Fruit fly (Drosophila melanogaster) whole organism, embryonic: ENCODE results near the gene Hexo2.

Experiments
- CG10209 ChIP-seq: fragments of 200-800 bp; sonication (Bioruptor generic); optimal IDR thresholded peaks from 3 replicates; lab custom pipeline; 2017; ENCODE audit warnings: missing biosample characterization, mild to moderate bottlenecking, missing genetic modification characterization, missing genetic modification reagents
- CG10366 ChIP-seq: fragments of 200-800 bp; sonication (Bioruptor generic); IDR thresholded peaks from 2 replicates; pipeline ENCODE4 v1.3.6; 2022; ENCODE audit warnings: missing biosample characterization, missing genetic modification characterization
- CG10959 ChIP-seq: fragments of 200-800 bp; sonication (Bioruptor generic); IDR thresholded peaks from 2 replicates; pipeline ENCODE4 v1.3.6; 2022; ENCODE audit warnings: missing biosample characterization, missing genetic modification characterization
- CG12744 ChIP-seq: fragments of 200-800 bp; sonication (Bioruptor generic); optimal IDR thresholded peaks from 2 replicates; lab custom pipeline; 2016; ENCODE audit warnings: missing biosample characterization, missing genetic modification characterization
- CG15696 ChIP-seq: fragments of 200-800 bp; sonication (Bioruptor generic); optimal IDR thresholded peaks from 2 replicates; lab custom pipeline; 2019; ENCODE audit warnings: missing biosample characterization, mild to moderate bottlenecking, missing genetic modification characterization, moderate library complexity
- CG16863 ChIP-seq: fragments of 200-800 bp; sonication (Bioruptor generic); optimal IDR thresholded peaks from 3 replicates; lab custom pipeline; 2016; ENCODE audit warnings: missing biosample characterization, missing genetic modification characterization
- CG30431 ChIP-seq: fragments of 200-800 bp; sonication (Bioruptor generic); optimal IDR thresholded peaks from 2 replicates; lab custom pipeline; 2017; ENCODE audit warnings: missing biosample characterization, missing genetic modification characterization
- CG33213 ChIP-seq: fragments of 200-800 bp; sonication (Bioruptor generic); optimal IDR thresholded peaks from 3 replicates; lab custom pipeline; 2016; ENCODE audit warnings: missing biosample characterization, missing genetic modification characterization
- CG33557 ChIP-seq: fragments of 200-800 bp; sonication (Bioruptor generic); optimal IDR thresholded peaks from 2 replicates; lab custom pipeline; 2019; ENCODE audit warnings: missing biosample characterization, mild to moderate bottlenecking, missing genetic modification characterization, moderate library complexity
- CG34224 ChIP-seq: fragments of 200-800 bp; sonication (Bioruptor generic); IDR thresholded peaks from 3 replicates; pipeline ENCODE4 v1.3.6; 2022; ENCODE audit warnings: missing biosample characterization, missing genetic modification characterization; ENCODE audit not compliant: partially characterized antibody
- CG4424 ChIP-seq: fragments of 200-800 bp; sonication (Bioruptor generic); optimal IDR thresholded peaks from 3 replicates; lab custom pipeline; 2016; ENCODE audit warnings: missing biosample characterization, missing genetic modification characterization
- CG6813 ChIP-seq: fragments of 200-800 bp; sonication (Bioruptor generic); optimal IDR thresholded peaks from 2 replicates; lab custom pipeline; 2017; ENCODE audit warnings: missing biosample characterization, missing genetic modification characterization, mild to moderate bottlenecking, moderate library complexity, missing genetic modification reagents
- CG7987 ChIP-seq: fragments of 200-800 bp; sonication (Bioruptor generic); optimal IDR thresholded peaks from 2 replicates; lab custom pipeline; 2018; ENCODE audit warnings: missing biosample characterization, mild to moderate bottlenecking, missing genetic modification characterization, moderate library complexity
- CG8089 ChIP-seq: fragments of 200-800 bp; sonication (Bioruptor generic); optimal IDR thresholded peaks from 3 replicates; lab custom pipeline; 2016; ENCODE audit warnings: missing biosample characterization, missing genetic modification characterization
- CG8765 ChIP-seq: fragments of 200-800 bp; sonication (Bioruptor generic); IDR thresholded peaks from 2 replicates; pipeline ENCODE4 v1.3.6; 2022; ENCODE audit warnings: missing biosample characterization, missing genetic modification characterization
- CG8924 ChIP-seq: fragments of 200-800 bp; optimal IDR thresholded peaks from 3 replicates; lab custom pipeline; 2019; ENCODE audit warnings: missing biosample characterization, mild to moderate bottlenecking, missing genetic modification characterization, moderate library complexity
- CG9609 ChIP-seq: fragments of 200-800 bp; sonication (Bioruptor generic); optimal IDR thresholded peaks from 3 replicates; lab custom pipeline; 2016; ENCODE audit warnings: missing biosample characterization, missing genetic modification characterization
- CG9727 ChIP-seq: fragments of 200-800 bp; sonication (Bioruptor generic); optimal IDR thresholded peaks from 3 replicates; lab custom pipeline; 2017; ENCODE audit warnings: missing biosample characterization, mild to moderate bottlenecking, missing genetic modification characterization
- D ChIP-seq, 2 experiments: fragments of 200-800 bp in 1 of 2; fragments of >200 bp in 1 of 2; sonication (Bioruptor generic) in 1 of 2; optimal IDR thresholded peaks; 2 replicates in 1 of 2; 3 replicates in 1 of 2; lab custom pipeline; 2017; ENCODE audit warnings: mild to moderate bottlenecking in 1 of 2, missing biosample characterization in 1 of 2, missing genetic modification characterization in 1 of 2, missing genetic modification reagents in 1 of 2
- Sin3A ChIP-seq: fragments of >200 bp; optimal IDR thresholded peaks from 2 replicates; lab custom pipeline; 2018
- Sox100B ChIP-seq: fragments of 200-800 bp; sonication (Bioruptor generic); optimal IDR thresholded peaks from 3 replicates; lab custom pipeline; 2018; ENCODE audit warnings: missing biosample characterization, mild to moderate bottlenecking, missing genetic modification characterization
- Sox102F ChIP-seq: fragments of 200-800 bp; sonication (Bioruptor generic); optimal IDR thresholded peaks from 2 replicates; lab custom pipeline; 2018; ENCODE audit warnings: missing biosample characterization, mild to moderate bottlenecking, missing genetic modification characterization, moderate library complexity
- Ssrp ChIP-seq: fragments of 200-800 bp; sonication (Bioruptor generic); optimal IDR thresholded peaks from 2 replicates; lab custom pipeline; 2018; ENCODE audit warnings: missing biosample characterization, mild to moderate bottlenecking, missing genetic modification characterization, moderate library complexity
- Xbp1 ChIP-seq: fragments of 200-800 bp; sonication (Bioruptor generic); optimal IDR thresholded peaks from 3 replicates; lab custom pipeline; 2016; ENCODE audit warnings: missing biosample characterization, mild to moderate bottlenecking, missing genetic modification characterization
- abd-A ChIP-seq: fragments of 200-800 bp; sonication (Bioruptor generic); optimal IDR thresholded peaks from 3 replicates; lab custom pipeline; 2019; ENCODE audit warnings: missing biosample characterization, mild to moderate bottlenecking, missing genetic modification characterization, moderate library complexity
- ara ChIP-seq: fragments of 200-800 bp; sonication (Bioruptor generic); IDR thresholded peaks from 2 replicates; pipeline ENCODE4 v1.3.6; 2022; ENCODE audit warnings: missing biosample characterization, missing genetic modification characterization
- crol ChIP-seq: fragments of 200-800 bp; sonication (Bioruptor generic); IDR thresholded peaks from 2 replicates; pipeline ENCODE4 v1.3.6; 2022; ENCODE audit warnings: missing biosample characterization, missing genetic modification characterization
- dan ChIP-seq: fragments of 200-800 bp; sonication (Bioruptor generic); IDR thresholded peaks from 2 replicates; pipeline ENCODE4 v1.3.6; 2022; ENCODE audit warnings: missing biosample characterization, missing genetic modification characterization
- fd64A ChIP-seq: fragments of 200-800 bp; sonication (Bioruptor generic); optimal IDR thresholded peaks from 3 replicates; lab custom pipeline; 2018; ENCODE audit warnings: missing biosample characterization, mild to moderate bottlenecking, missing genetic modification characterization
- ftz-f1 ChIP-seq: fragments of 200-800 bp; sonication (Bioruptor generic); optimal IDR thresholded peaks from 2 replicates; lab custom pipeline; 2016; ENCODE audit warnings: missing biosample characterization, missing genetic modification characterization
- hth ChIP-seq: fragments of >200 bp; optimal IDR thresholded peaks from 2 replicates; lab custom pipeline; 2017; ENCODE audit warnings: inconsistent platforms
- jigr1 ChIP-seq: fragments of 200-800 bp; sonication (Bioruptor generic); IDR thresholded peaks from 3 replicates; pipeline ENCODE4 v1.3.6; 2022; ENCODE audit warnings: missing biosample characterization, missing genetic modification characterization
- jumu ChIP-seq: fragments of 200-800 bp; sonication (Bioruptor generic); optimal IDR thresholded peaks from 3 replicates; lab custom pipeline; 2016; ENCODE audit warnings: missing biosample characterization, missing genetic modification characterization
- kah ChIP-seq: fragments of 200-800 bp; sonication (Bioruptor generic); optimal IDR thresholded peaks from 2 replicates; lab custom pipeline; 2018; ENCODE audit warnings: missing biosample characterization, mild to moderate bottlenecking, missing genetic modification characterization
- lab ChIP-seq: fragments of 200-800 bp; sonication (Bioruptor generic); optimal IDR thresholded peaks from 3 replicates; lab custom pipeline; 2017; ENCODE audit warnings: missing biosample characterization, missing genetic modification characterization, mild to moderate bottlenecking, moderate library complexity, missing genetic modification reagents
- lmd ChIP-seq: fragments of 200-800 bp; sonication (Bioruptor generic); IDR thresholded peaks from 2 replicates; pipeline ENCODE4 v1.3.6; 2022; ENCODE audit warnings: missing biosample characterization, missing genetic modification characterization
- lov ChIP-seq, 2 experiments: fragments of 200-800 bp in 1 of 2; fragments of >200 bp in 1 of 2; sonication (Bioruptor generic) in 1 of 2; IDR thresholded peaks in 1 of 2; optimal IDR thresholded peaks in 1 of 2; 2 replicates in 1 of 2; 3 replicates in 1 of 2; pipeline versions ENCODE4 v1.3.6 to Lab custom; 2017 to 2022; ENCODE audit warnings: missing biosample characterization in 1 of 2, missing genetic modification characterization in 1 of 2
- nerfin-2 ChIP-seq: fragments of 200-800 bp; sonication (Bioruptor generic); IDR thresholded peaks from 2 replicates; pipeline ENCODE4 v1.3.6; 2022; ENCODE audit warnings: missing biosample characterization, missing genetic modification characterization; ENCODE audit not compliant: partially characterized antibody
- oc ChIP-seq: fragments of 200-800 bp; sonication (Bioruptor generic); optimal IDR thresholded peaks from 2 replicates; lab custom pipeline; 2018; ENCODE audit warnings: missing biosample characterization, mild to moderate bottlenecking, missing genetic modification characterization, moderate library complexity
- org-1 ChIP-seq: fragments of 200-800 bp; sonication (Bioruptor generic); optimal IDR thresholded peaks from 2 replicates; lab custom pipeline; 2017; ENCODE audit warnings: missing biosample characterization, missing genetic modification characterization
- otp ChIP-seq: fragments of 200-800 bp; sonication (Bioruptor generic); IDR thresholded peaks from 3 replicates; pipeline ENCODE4, ENCODE4 v1.3.6; 2022; ENCODE audit warnings: missing biosample characterization, missing genetic modification characterization
- prd ChIP-seq, 3 experiments: fragments of >200 bp in 2 of 3; fragments of 200-800 bp in 1 of 3; sonication (Bioruptor generic) in 1 of 3; optimal IDR thresholded peaks in 2 of 3; IDR thresholded peaks in 1 of 3; 2 replicates in 2 of 3; 3 replicates in 1 of 3; pipeline versions ENCODE4 v1.3.6 to Lab custom; 2017 to 2022; ENCODE audit warnings: missing biosample characterization in 1 of 3, missing genetic modification characterization in 1 of 3
- pzg ChIP-seq: fragments of 200-800 bp; sonication (Bioruptor generic); optimal IDR thresholded peaks from 3 replicates; lab custom pipeline; 2018; ENCODE audit warnings: missing biosample characterization, mild to moderate bottlenecking, missing genetic modification characterization, moderate library complexity
- sqz ChIP-seq: fragments of 200-800 bp; sonication (Bioruptor generic); optimal IDR thresholded peaks from 3 replicates; lab custom pipeline; 2018; ENCODE audit warnings: missing biosample characterization, mild to moderate bottlenecking, missing genetic modification characterization
- tgo ChIP-seq: fragments of 200-800 bp; sonication (Bioruptor generic); IDR thresholded peaks from 3 replicates; pipeline ENCODE4 v1.3.6; 2022; ENCODE audit warnings: missing biosample characterization, missing genetic modification characterization
- tin ChIP-seq: fragments of 200-800 bp; sonication (Bioruptor generic); optimal IDR thresholded peaks from 3 replicates; lab custom pipeline; 2016; ENCODE audit warnings: missing biosample characterization, missing genetic modification characterization
- trem ChIP-seq: fragments of 200-800 bp; optimal IDR thresholded peaks from 3 replicates; lab custom pipeline; 2019; ENCODE audit warnings: missing biosample characterization, mild to moderate bottlenecking, missing genetic modification characterization, moderate library complexity

Gene Hexo2

dm6 chrX:8671348-8672298, 37.8 kb upstream of the Hexo2 start (continued):
- TF ChIP-seq CG10959 (GFP tag; lab: Robert Waterston, UW), result peak; percentile 74
- TF ChIP-seq CG33557 (GFP tag; lab: Kevin White, UChicago), result peak; percentile 67
- TF ChIP-seq CG10209 (GFP tag; lab: Kevin White, UChicago), result peak; percentile 27
- TF ChIP-seq CG16863 (GFP tag; lab: Kevin White, UChicago), result peak; percentile 40
- peak; percentile 81 for TF ChIP-seq ara (GFP tag; lab: Robert Waterston, UW)
- TF ChIP-seq kah (GFP tag; lab: Kevin White, UChicago), result no peak
- TF ChIP-seq CG8924, result peak; percentile 40
- TF ChIP-seq D (optimal IDR thresholded peaks at IDR 0.05; lab: Kevin White, UChicago), result no peak
- peak; percentile 45 for TF ChIP-seq D (GFP tag; optimal IDR thresholded peaks at IDR 0.05; lab: Kevin White, UChicago)
- peak; percentile 17 for TF ChIP-seq Xbp1 (GFP tag; lab: Kevin White, UChicago)
- TF ChIP-seq CG4424 (GFP tag; lab: Kevin White, UChicago), result peak; percentile 33
- no peak for TF ChIP-seq CG34224 (GFP tag; lab: Robert Waterston, UW)
- peak; percentile 10 for TF ChIP-seq Sox100B (GFP tag; lab: Kevin White, UChicago)
- peak; percentile 29 for TF ChIP-seq CG9609
- no peak for TF ChIP-seq pzg
- TF ChIP-seq oc (tag; lab: Kevin White, UChicago), result peak; percentile 93
- peak; percentile 12 for TF ChIP-seq CG8089 (GFP tag; lab: Kevin White, UChicago)
- no peak for TF ChIP-seq org-1 (GFP tag; lab: Kevin White, UChicago)
- TF ChIP-seq CG33213, result no peak
- peak; percentile 69 for TF ChIP-seq sqz (GFP tag; lab: Kevin White, UChicago)
- TF ChIP-seq Ssrp (tag; lab: Kevin White, UChicago), result peak; percentile 30
- TF ChIP-seq dan (GFP tag; lab: Robert Waterston, UW), result peak; percentile 55; the same call in 1 of the 2 replicates
- peak; percentile 61 for TF ChIP-seq CG9727 (GFP tag; lab: Kevin White, UChicago)
- peak; percentile 5 for TF ChIP-seq jumu (GFP tag; lab: Kevin White, UChicago)
- peak; percentile 14 for TF ChIP-seq trem (tag; lab: Kevin White, UChicago)
- no peak for TF ChIP-seq lab
- TF ChIP-seq CG7987 (GFP tag; lab: Kevin White, UChicago), result no peak
- peak; percentile 3 for TF ChIP-seq abd-A
- peak; percentile 75; the same call in 1 of the 2 replicates for TF ChIP-seq CG8765 (GFP tag; lab: Robert Waterston, UW)
- peak; percentile 85 for TF ChIP-seq otp (GFP tag; lab: Robert Waterston, UW)
- TF ChIP-seq lov (optimal IDR thresholded peaks at IDR 0.05; lab: Kevin White, UChicago), result no peak
- peak; percentile 86 for TF ChIP-seq lov (GFP tag; IDR thresholded peaks at IDR 0.05; lab: Robert Waterston, UW)
- peak; percentile 60; the same call in 1 of the 2 replicates for TF ChIP-seq CG10366
- no peak for TF ChIP-seq CG12744
- TF ChIP-seq hth, result no peak
- peak; percentile 59 for TF ChIP-seq Sox102F (GFP tag; lab: Kevin White, UChicago)
- TF ChIP-seq prd (optimal IDR thresholded peaks at IDR 0.05; lab: Kevin White, UChicago), result no peak
- TF ChIP-seq prd (GFP tag; IDR thresholded peaks at IDR 0.05; lab: Robert Waterston, UW), result peak; percentile 78; the same call in 2 of the 3 replicates
- TF ChIP-seq crol, result peak; percentile 84
- TF ChIP-seq CG6813 (GFP tag; lab: Kevin White, UChicago), result no peak
- TF ChIP-seq ftz-f1 (GFP tag; lab: Kevin White, UChicago), result no peak
- TF ChIP-seq tgo (GFP tag; lab: Robert Waterston, UW), result peak; percentile 40; the same call in 2 of the 3 replicates
- no peak for TF ChIP-seq Sin3A (lab: Kevin White, UChicago)
- peak; percentile 15 for TF ChIP-seq CG30431 (GFP tag; lab: Kevin White, UChicago)
- TF ChIP-seq jigr1, result no peak
- peak; percentile 20 for TF ChIP-seq tin (GFP tag; lab: Kevin White, UChicago)
- TF ChIP-seq lmd, result peak; percentile 57
- TF ChIP-seq CG15696 (tag; lab: Kevin White, UChicago), result peak; percentile 50
- no peak for TF ChIP-seq fd64A (GFP tag; lab: Kevin White, UChicago)
- TF ChIP-seq nerfin-2 (GFP tag; lab: Robert Waterston, UW), result no peak
